Worm (Caenorhabditis elegans) whole organism, young adult: ENCODE results near the gene arid-1.

Experiments
- B0261.1 ChIP-seq: sonication (generic microtip); optimal IDR thresholded peaks from 2 replicates; lab custom pipeline; 2016; ENCODE audit warnings: mild to moderate bottlenecking, missing genetic modification characterization, moderate library complexity, missing compliant biosample characterization
- B0336.3 ChIP-seq: fragments of 200-800 bp; sonication (Bioruptor generic); IDR thresholded peaks from 2 replicates; pipeline ENCODE4 v1.3.6; 2022; ENCODE audit warnings: missing genetic modification characterization, missing compliant biosample characterization
- D2030.7 ChIP-seq: fragments of 200-800 bp; sonication (Bioruptor generic); IDR thresholded peaks from 2 replicates; pipeline ENCODE4 v1.3.6; 2022; ENCODE audit warnings: missing genetic modification reagents, missing genetic modification characterization, missing compliant biosample characterization
- F33H1.4 ChIP-seq: fragments of 200-800 bp; sonication (Bioruptor generic); IDR thresholded peaks from 2 replicates; pipeline ENCODE4 v1.3.6; 2022; ENCODE audit warnings: missing genetic modification reagents, missing genetic modification characterization, missing compliant biosample characterization
- F39B2.1 ChIP-seq: fragments of 200-800 bp; sonication (Bioruptor generic); IDR thresholded peaks from 2 replicates; pipeline ENCODE4 v1.3.6; 2022; ENCODE audit warnings: missing genetic modification reagents, missing genetic modification characterization, missing compliant biosample characterization
- F49E8.2 ChIP-seq: sonication (generic microtip); optimal IDR thresholded peaks from 3 replicates; lab custom pipeline; 2017; ENCODE audit warnings: missing genetic modification characterization, mild to moderate bottlenecking, missing compliant biosample characterization, antibody characterized with exemption, moderate library complexity; ENCODE audit not compliant: insufficient read depth
- F55B11.4 ChIP-seq: sonication (generic microtip); optimal IDR thresholded peaks from 2 replicates; lab custom pipeline; 2016; ENCODE audit warnings: missing compliant biosample characterization, missing genetic modification characterization, borderline replicate concordance; ENCODE audit not compliant: insufficient read depth
- Y56A3A.18 ChIP-seq: fragments of 200-800 bp; sonication (Bioruptor generic); IDR thresholded peaks from 2 replicates; pipeline ENCODE4 v1.3.6; 2022; ENCODE audit warnings: missing genetic modification reagents, missing genetic modification characterization, missing compliant biosample characterization
- Y79H2A.3 ChIP-seq: fragments of 200-800 bp; sonication (Bioruptor generic); conservative IDR thresholded peaks from 2 replicates; pipeline ENCODE4 v1.3.6; 2022; ENCODE audit warnings: missing genetic modification reagents, missing genetic modification characterization, missing compliant biosample characterization
- ama-1 ChIP-seq, 3 experiments: fragments of 150-350 bp in 1 of 3; sonication (generic microtip) in 2 of 3; optimal IDR thresholded peaks; 2 replicates each; lab custom pipeline; 2014 to 2018; ENCODE audit warnings: missing biosample characterization in 2 of 3, missing genetic modification characterization in 2 of 3, missing genetic modification reagents in 2 of 3
- ccch-3 ChIP-seq: fragments of 200-800 bp; sonication (Bioruptor generic); optimal IDR thresholded peaks from 2 replicates; lab custom pipeline; 2018; ENCODE audit warnings: mild to moderate bottlenecking, missing genetic modification characterization, missing compliant biosample characterization
- ceh-91 ChIP-seq: fragments of 200-800 bp; sonication (Bioruptor generic); IDR thresholded peaks from 2 replicates; pipeline ENCODE4 v1.3.6; 2022; ENCODE audit warnings: missing genetic modification reagents, missing genetic modification characterization, missing compliant biosample characterization
- dox-1 ChIP-seq: fragments of 200-800 bp; sonication (Bioruptor generic); IDR thresholded peaks from 2 replicates; pipeline ENCODE4 v1.3.6; 2022; ENCODE audit warnings: missing genetic modification reagents, missing genetic modification characterization, missing compliant biosample characterization
- efl-1 ChIP-seq: fragments of 150-350 bp; optimal IDR thresholded peaks from 2 replicates; lab custom pipeline; 2014; ENCODE audit warnings: missing biosample characterization, missing genetic modification reagents, missing genetic modification characterization
- fkh-3 ChIP-seq: sonication (generic microtip); optimal IDR thresholded peaks from 2 replicates; lab custom pipeline; 2016; ENCODE audit warnings: mild to moderate bottlenecking, missing genetic modification characterization, missing compliant biosample characterization
- him-1 ChIP-seq: sonication (generic microtip); optimal IDR thresholded peaks from 2 replicates; lab custom pipeline; 2016; ENCODE audit warnings: missing genotype, missing genetic modification reagents, missing genetic modification characterization, missing compliant biosample characterization
- hlh-12 ChIP-seq: sonication (generic microtip); optimal IDR thresholded peaks from 2 replicates; lab custom pipeline; 2016; ENCODE audit warnings: missing genetic modification characterization, missing compliant biosample characterization
- hmg-20 ChIP-seq: fragments of 200-800 bp; sonication (Bioruptor generic); IDR thresholded peaks from 2 replicates; pipeline ENCODE4 v1.3.6; 2022; ENCODE audit warnings: missing genetic modification reagents, missing genetic modification characterization, missing compliant biosample characterization
- let-526 ChIP-seq: fragments of 200-800 bp; sonication (Bioruptor generic); IDR thresholded peaks from 2 replicates; pipeline ENCODE4 v1.3.6; 2022; ENCODE audit warnings: missing genetic modification reagents, missing genetic modification characterization, missing compliant biosample characterization
- lin-35 ChIP-seq, 3 experiments: fragments of 150-350 bp in 2 of 3; sonication (generic microtip) in 1 of 3; optimal IDR thresholded peaks; 2 replicates each; lab custom pipeline; 2014 to 2018; ENCODE audit warnings: missing biosample characterization in 3 of 3, missing genetic modification characterization in 3 of 3, missing genetic modification reagents in 3 of 3
- lsl-1 ChIP-seq: fragments of 200-800 bp; sonication (Bioruptor generic); optimal IDR thresholded peaks from 2 replicates; lab custom pipeline; 2018; ENCODE audit warnings: mild to moderate bottlenecking, missing genetic modification characterization, moderate library complexity, missing compliant biosample characterization
- madf-6 ChIP-seq: fragments of 200-800 bp; sonication (Bioruptor generic); IDR thresholded peaks from 2 replicates; pipeline ENCODE4 v1.3.6; 2022; ENCODE audit warnings: missing genetic modification reagents, missing genetic modification characterization, missing compliant biosample characterization
- madf-8 ChIP-seq: fragments of 200-800 bp; sonication (Bioruptor generic); conservative IDR thresholded peaks from 2 replicates; pipeline ENCODE4 v1.3.6; 2022; ENCODE audit warnings: missing genetic modification reagents, missing genetic modification characterization, missing compliant biosample characterization
- mel-28 ChIP-seq: sonication (generic microtip); optimal IDR thresholded peaks from 2 replicates; lab custom pipeline; 2016; ENCODE audit warnings: borderline replicate concordance, mild to moderate bottlenecking, missing genetic modification characterization, missing compliant biosample characterization
- mxl-1 ChIP-seq: sonication (generic microtip); optimal IDR thresholded peaks from 2 replicates; lab custom pipeline; 2016; ENCODE audit warnings: missing genetic modification characterization, missing compliant biosample characterization
- nfya-1 ChIP-seq: sonication (generic microtip); optimal IDR thresholded peaks from 2 replicates; lab custom pipeline; 2017; ENCODE audit warnings: antibody characterized with exemption, missing compliant biosample characterization, missing genetic modification characterization, borderline replicate concordance; ENCODE audit not compliant: insufficient read depth
- nhr-120 ChIP-seq: fragments of 200-800 bp; sonication (Bioruptor generic); IDR thresholded peaks from 2 replicates; pipeline ENCODE4 v1.3.6; 2022; ENCODE audit warnings: missing genetic modification characterization, missing compliant biosample characterization
- pha-4 ChIP-seq: fragments of 150-350 bp; sonication (generic microtip); optimal IDR thresholded peaks from 2 replicates; lab custom pipeline; 2014; ENCODE audit warnings: missing biosample characterization, missing genetic modification reagents, missing genetic modification characterization
- rec-8 ChIP-seq, 2 experiments: sonication (generic microtip); optimal IDR thresholded peaks; 2 replicates each; lab custom pipeline; 2016; ENCODE audit warnings: mild to moderate bottlenecking in 2 of 2, missing genetic modification characterization in 2 of 2, missing genetic modification reagents in 2 of 2, missing genotype in 2 of 2, missing biosample characterization in 1 of 2, missing compliant biosample characterization in 1 of 2, moderate library complexity in 1 of 2
- rpc-1 ChIP-seq, 2 experiments: fragments of 150-350 bp in 1 of 2; sonication (generic microtip) in 1 of 2; optimal IDR thresholded peaks; 2 replicates each; lab custom pipeline; 2014 to 2018; ENCODE audit warnings: missing biosample characterization in 1 of 2, missing genetic modification characterization in 1 of 2, missing genetic modification reagents in 1 of 2, missing genotype in 1 of 2
- sdz-38 ChIP-seq: sonication (generic microtip); optimal IDR thresholded peaks from 2 replicates; lab custom pipeline; 2016; ENCODE audit warnings: missing genotype, missing genetic modification characterization, missing compliant biosample characterization
- sptf-2 ChIP-seq: fragments of 200-800 bp; sonication (Bioruptor generic); optimal IDR thresholded peaks from 2 replicates; lab custom pipeline; 2018; ENCODE audit warnings: mild to moderate bottlenecking, missing genetic modification characterization, missing compliant biosample characterization
- zfh-2 ChIP-seq: fragments of 200-800 bp; sonication (Bioruptor generic); conservative IDR thresholded peaks from 2 replicates; pipeline ENCODE4 v1.3.6; 2022; ENCODE audit warnings: missing genetic modification reagents, missing genetic modification characterization, missing compliant biosample characterization
- zim-3 ChIP-seq: sonication (generic microtip); optimal IDR thresholded peaks from 2 replicates; lab custom pipeline; 2017; ENCODE audit warnings: mild to moderate bottlenecking, missing genetic modification characterization, moderate library complexity, missing compliant biosample characterization
- ztf-18 ChIP-seq: sonication (generic microtip); optimal IDR thresholded peaks from 2 replicates; lab custom pipeline; 2016; ENCODE audit warnings: missing genotype, mild to moderate bottlenecking, missing genetic modification characterization, missing compliant biosample characterization
- ztf-26 ChIP-seq: sonication (generic microtip); optimal IDR thresholded peaks from 2 replicates; lab custom pipeline; 2017; ENCODE audit warnings: missing genetic modification characterization, missing compliant biosample characterization
- ztf-6 ChIP-seq: fragments of 200-800 bp; sonication (Bioruptor generic); IDR thresholded peaks from 2 replicates; pipeline ENCODE4 v1.3.6; 2022; ENCODE audit warnings: missing genetic modification reagents, missing genetic modification characterization, missing compliant biosample characterization

arid-1 gene

ce11 chrV:176870-177467, 9.0 kb upstream of the arid-1 start, which contains the start of gene cul-3 (continued):
- TF ChIP-seq him-1 (tag; lab: Kevin White, UChicago) (peak; percentile 74), F49E8.2 (tag; lab: Kevin White, UChicago) (peak; percentile 16), pha-4 (tag; lab: Kevin White, UChicago) (no peak), ztf-18 (tag; lab: Kevin White, UChicago) (peak; percentile 93), F55B11.4 (no peak), sdz-38 (tag; lab: Kevin White, UChicago) (no peak), F33H1.4 (GFP tag; lab: Robert Waterston, UW) (peak; percentile 29; the same call in 1 of the 2 replicates), B0336.3 (GFP tag; lab: Robert Waterston, UW) (no peak), lin-35 (GFP tag; optimal IDR thresholded peaks at IDR 0.05; lab: Kevin White, UChicago) (peak in 1 of 3 experiments; percentile 24), Y79H2A.3 (GFP tag; lab: Robert Waterston, UW) (no peak)

ce11 chrV:185124-185523, 843 bp upstream of the arid-1 start:
- TF ChIP-seq zfh-2 (GFP tag; lab: Robert Waterston, UW) (no peak), D2030.7 (peak; percentile 34; the same call in 1 of the 2 replicates), ama-1 (optimal IDR thresholded peaks at IDR 0.05; lab: Kevin White, UChicago) (no peak), ama-1 (GFP tag; optimal IDR thresholded peaks at IDR 0.05; lab: Kevin White, UChicago) (no peak), rpc-1 (optimal IDR thresholded peaks at IDR 0.05; lab: Kevin White, UChicago) (no peak), rpc-1 (tag; optimal IDR thresholded peaks at IDR 0.05; lab: Kevin White, UChicago) (no peak), sptf-2 (GFP tag; lab: Kevin White, UChicago) (no peak), ccch-3 (GFP tag; lab: Kevin White, UChicago) (no peak), ztf-6 (GFP tag; lab: Robert Waterston, UW) (no peak), fkh-3 (no peak), madf-8 (0 out of 2 replicates have a peak, but pooled peaks have one; percentile 31), nfya-1 (tag; lab: Kevin White, UChicago) (no peak), hlh-12 (tag; lab: Kevin White, UChicago) (no peak), zim-3 (no peak), rec-8 (tag; optimal IDR thresholded peaks at IDR 0.05; lab: Kevin White, UChicago) (no peak), F33H1.4 (GFP tag; lab: Robert Waterston, UW) (peak; percentile 73), ceh-91 (peak; percentile 55; the same call in 1 of the 2 replicates), lsl-1 (GFP tag; lab: Kevin White, UChicago) (peak; percentile 65), hmg-20 (no peak), sdz-38 (tag; lab: Kevin White, UChicago) (no peak), Y56A3A.18 (no peak), mel-28 (tag; lab: Kevin White, UChicago) (no peak), dox-1 (no peak), ztf-26 (tag; lab: Kevin White, UChicago) (no peak), efl-1 (peak; percentile 21), F39B2.1 (no peak), madf-6 (peak; percentile 60), B0261.1 (tag; lab: Kevin White, UChicago) (no peak), nhr-120 (GFP tag; lab: Robert Waterston, UW) (no peak), let-526 (no peak), mxl-1 (tag; lab: Kevin White, UChicago) (no peak)
